Fruit fly (Drosophila melanogaster) whole organism, embryonic: Measurements from ENCODE around the gene AlaRS.

Experiments used
- Atf-2 ChIP-seq: fragments of 200-800 bp; sonication (Bioruptor generic); optimal IDR thresholded peaks from 2 replicates; lab custom pipeline; 2016; ENCODE audit warnings: missing biosample characterization, missing genetic modification characterization
- CG1233 ChIP-seq: fragments of 200-800 bp; sonication (Bioruptor generic); optimal IDR thresholded peaks from 4 replicates; lab custom pipeline; 2018; ENCODE audit warnings: missing biosample characterization, mild to moderate bottlenecking, missing genetic modification characterization
- CG12744 ChIP-seq: fragments of 200-800 bp; sonication (Bioruptor generic); optimal IDR thresholded peaks from 2 replicates; lab custom pipeline; 2016; ENCODE audit warnings: missing biosample characterization, missing genetic modification characterization
- CG13894 ChIP-seq: fragments of 200-800 bp; sonication (Bioruptor generic); optimal IDR thresholded peaks from 3 replicates; lab custom pipeline; 2018; ENCODE audit warnings: missing biosample characterization, mild to moderate bottlenecking, missing genetic modification characterization, moderate library complexity
- CG14050 ChIP-seq: fragments of 200-800 bp; sonication (Bioruptor generic); IDR thresholded peaks from 3 replicates; pipeline ENCODE4 v1.3.6; 2022; ENCODE audit warnings: missing biosample characterization, missing genetic modification characterization
- CG16779 ChIP-seq: fragments of 200-800 bp; sonication (Bioruptor generic); IDR thresholded peaks from 2 replicates; pipeline ENCODE4 v1.3.6; 2022; ENCODE audit warnings: missing biosample characterization, missing genetic modification characterization
- CG17385 ChIP-seq: fragments of 200-800 bp; sonication (Bioruptor generic); optimal IDR thresholded peaks from 3 replicates; lab custom pipeline; 2018; ENCODE audit warnings: missing biosample characterization, mild to moderate bottlenecking, missing genetic modification characterization
- CG18619 ChIP-seq: fragments of 200-800 bp; sonication (Bioruptor generic); optimal IDR thresholded peaks from 3 replicates; lab custom pipeline; 2017; ENCODE audit warnings: missing biosample characterization, mild to moderate bottlenecking, missing genetic modification characterization
- CG2116 ChIP-seq: fragments of 200-800 bp; sonication (Bioruptor generic); optimal IDR thresholded peaks from 3 replicates; lab custom pipeline; 2018; ENCODE audit warnings: missing biosample characterization, mild to moderate bottlenecking, missing genetic modification characterization
- CG34422 ChIP-seq: fragments of 200-800 bp; sonication (Bioruptor generic); IDR thresholded peaks from 3 replicates; pipeline ENCODE4 v1.3.6; 2022; ENCODE audit warnings: missing biosample characterization, missing genetic modification characterization
- CG3838 ChIP-seq: fragments of 200-800 bp; sonication (Bioruptor generic); optimal IDR thresholded peaks from 3 replicates; lab custom pipeline; 2016; ENCODE audit warnings: missing biosample characterization, missing genetic modification characterization
- CG4404 ChIP-seq: fragments of 200-800 bp; sonication (Bioruptor generic); IDR thresholded peaks from 2 replicates; pipeline ENCODE4 v1.3.6; 2022; ENCODE audit warnings: missing biosample characterization, missing genetic modification characterization
- CG6654 ChIP-seq: fragments of 200-800 bp; sonication (Bioruptor generic); optimal IDR thresholded peaks from 2 replicates; lab custom pipeline; 2017; ENCODE audit warnings: missing biosample characterization, mild to moderate bottlenecking, missing genetic modification characterization
- CG6689 ChIP-seq: fragments of 200-800 bp; sonication (Bioruptor generic); IDR thresholded peaks from 2 replicates; pipeline ENCODE4 v1.3.6; 2022; ENCODE audit warnings: missing biosample characterization, missing genetic modification characterization
- CG8281 ChIP-seq: fragments of 200-800 bp; sonication (Bioruptor generic); optimal IDR thresholded peaks from 2 replicates; lab custom pipeline; 2018; ENCODE audit warnings: missing biosample characterization, mild to moderate bottlenecking, missing genetic modification characterization, moderate library complexity
- CG9817 ChIP-seq: fragments of 200-800 bp; sonication (Bioruptor generic); optimal IDR thresholded peaks from 2 replicates; lab custom pipeline; 2018; ENCODE audit warnings: missing biosample characterization, mild to moderate bottlenecking, missing genetic modification characterization, moderate library complexity
- CTCF ChIP-seq: fragments of 200-800 bp; sonication (Bioruptor generic); optimal IDR thresholded peaks from 2 replicates; lab custom pipeline; 2017; ENCODE audit warnings: missing biosample characterization, mild to moderate bottlenecking, missing genetic modification characterization, moderate library complexity
- D ChIP-seq, 2 experiments: fragments of 200-800 bp in 1 of 2; fragments of >200 bp in 1 of 2; sonication (Bioruptor generic) in 1 of 2; optimal IDR thresholded peaks; 2 replicates in 1 of 2; 3 replicates in 1 of 2; lab custom pipeline; 2017; ENCODE audit warnings: mild to moderate bottlenecking in 1 of 2, missing biosample characterization in 1 of 2, missing genetic modification characterization in 1 of 2, missing genetic modification reagents in 1 of 2
- Dbx ChIP-seq: fragments of 200-800 bp; sonication (Bioruptor generic); IDR thresholded peaks from 3 replicates; pipeline ENCODE4 v1.3.6; 2022; ENCODE audit warnings: missing biosample characterization, missing genetic modification characterization
- Dip3 ChIP-seq: fragments of 200-800 bp; sonication (Bioruptor generic); optimal IDR thresholded peaks from 3 replicates; lab custom pipeline; 2016; ENCODE audit warnings: missing biosample characterization, missing genetic modification characterization
- Dll ChIP-seq: fragments of 200-800 bp; sonication (Bioruptor generic); IDR thresholded peaks from 4 replicates; pipeline ENCODE4 v1.3.6; 2022; ENCODE audit warnings: missing biosample characterization, missing genetic modification characterization; ENCODE audit not compliant: partially characterized antibody
- Hmr ChIP-seq: fragments of 200-800 bp; sonication (Bioruptor generic); optimal IDR thresholded peaks from 3 replicates; lab custom pipeline; 2017; ENCODE audit warnings: mild to moderate bottlenecking, missing biosample characterization, missing genetic modification reagents, missing genetic modification characterization
- MESR4 ChIP-seq: fragments of 200-800 bp; sonication (Bioruptor generic); optimal IDR thresholded peaks from 2 replicates; lab custom pipeline; 2018; ENCODE audit warnings: missing biosample characterization, mild to moderate bottlenecking, missing genetic modification characterization, moderate library complexity
- Meics ChIP-seq: fragments of 200-800 bp; sonication (Bioruptor generic); optimal IDR thresholded peaks from 2 replicates; lab custom pipeline; 2017; ENCODE audit warnings: missing biosample characterization, mild to moderate bottlenecking, missing genetic modification characterization
- Opbp ChIP-seq: fragments of 200-800 bp; sonication (Bioruptor generic); IDR thresholded peaks from 3 replicates; pipeline ENCODE4 v1.3.6; 2022; ENCODE audit warnings: missing biosample characterization, missing genetic modification characterization; ENCODE audit not compliant: partially characterized antibody
- Optix ChIP-seq: fragments of 200-800 bp; sonication (Bioruptor generic); IDR thresholded peaks from 3 replicates; pipeline ENCODE4 v1.3.6; 2022; ENCODE audit warnings: missing biosample characterization, missing genetic modification characterization
- Side ChIP-seq: fragments of 200-800 bp; sonication (Bioruptor generic); optimal IDR thresholded peaks from 2 replicates; lab custom pipeline; 2016; ENCODE audit warnings: missing biosample characterization, missing genetic modification characterization
- ac ChIP-seq: fragments of 200-800 bp; sonication (Bioruptor generic); optimal IDR thresholded peaks from 3 replicates; lab custom pipeline; 2017; ENCODE audit warnings: missing biosample characterization, mild to moderate bottlenecking, missing genetic modification characterization
- ash1 ChIP-seq: fragments of 200-800 bp; sonication (Bioruptor generic); optimal IDR thresholded peaks from 2 replicates; lab custom pipeline; 2018; ENCODE audit warnings: missing biosample characterization, mild to moderate bottlenecking, missing genetic modification characterization
- bab2 ChIP-seq: fragments of 200-800 bp; sonication (Bioruptor generic); optimal IDR thresholded peaks from 2 replicates; lab custom pipeline; 2016; ENCODE audit warnings: missing biosample characterization, missing genetic modification characterization
- bigmax ChIP-seq: fragments of 200-800 bp; sonication (Bioruptor generic); optimal IDR thresholded peaks from 2 replicates; lab custom pipeline; 2018; ENCODE audit warnings: missing biosample characterization, mild to moderate bottlenecking, missing genetic modification characterization
- br ChIP-seq: fragments of >200 bp; optimal IDR thresholded peaks from 2 replicates; lab custom pipeline; 2017
- chn ChIP-seq: fragments of 200-800 bp; sonication (Bioruptor generic); optimal IDR thresholded peaks from 2 replicates; lab custom pipeline; 2016; ENCODE audit warnings: missing biosample characterization, missing genetic modification characterization
- emc ChIP-seq: fragments of 200-800 bp; sonication (Bioruptor generic); optimal IDR thresholded peaks from 2 replicates; lab custom pipeline; 2016; ENCODE audit warnings: missing biosample characterization, missing genetic modification characterization
- fd102C ChIP-seq: fragments of 200-800 bp; sonication (Bioruptor generic); optimal IDR thresholded peaks from 2 replicates; lab custom pipeline; 2018; ENCODE audit warnings: missing biosample characterization, mild to moderate bottlenecking, missing genetic modification characterization, moderate library complexity
- gcm ChIP-seq: fragments of 200-800 bp; sonication (Bioruptor generic); optimal IDR thresholded peaks from 2 replicates; lab custom pipeline; 2019; ENCODE audit warnings: missing biosample characterization, mild to moderate bottlenecking, missing genetic modification characterization, moderate library complexity
- hkb ChIP-seq, 2 experiments: fragments of 200-800 bp in 1 of 2; fragments of >200 bp in 1 of 2; sonication (Bioruptor generic) in 1 of 2; IDR thresholded peaks in 1 of 2; optimal IDR thresholded peaks in 1 of 2; 2 replicates each; pipeline versions ENCODE4 v1.3.6 to Lab custom; 2017 to 2022; ENCODE audit warnings: missing biosample characterization in 1 of 2, missing genetic modification characterization in 1 of 2
- lola ChIP-seq, 3 experiments: fragments of >200 bp in 2 of 3; fragments of 200-800 bp in 1 of 3; sonication (Bioruptor generic) in 1 of 3; optimal IDR thresholded peaks; 2 replicates each; lab custom pipeline; 2017 to 2019; ENCODE audit warnings: missing biosample characterization in 3 of 3, missing genetic modification characterization in 3 of 3, mild to moderate bottlenecking in 1 of 3, moderate library complexity in 1 of 3
- lov ChIP-seq, 2 experiments: fragments of 200-800 bp in 1 of 2; fragments of >200 bp in 1 of 2; sonication (Bioruptor generic) in 1 of 2; IDR thresholded peaks in 1 of 2; optimal IDR thresholded peaks in 1 of 2; 2 replicates in 1 of 2; 3 replicates in 1 of 2; pipeline versions ENCODE4 v1.3.6 to Lab custom; 2017 to 2022; ENCODE audit warnings: missing biosample characterization in 1 of 2, missing genetic modification characterization in 1 of 2
- mld ChIP-seq: fragments of 200-800 bp; sonication (Bioruptor generic); IDR thresholded peaks from 3 replicates; pipeline ENCODE4 v1.3.6; 2022; ENCODE audit warnings: missing biosample characterization, missing genetic modification characterization; ENCODE audit not compliant: partially characterized antibody
- onecut ChIP-seq: fragments of 200-800 bp; sonication (Bioruptor generic); IDR thresholded peaks from 2 replicates; pipeline ENCODE4 v1.3.6; 2022; ENCODE audit warnings: missing biosample characterization, missing genetic modification characterization
- pan ChIP-seq, 4 experiments: fragments of >200 bp in 3 of 4; fragments of 200-800 bp in 1 of 4; sonication (Bioruptor generic) in 1 of 4; optimal IDR thresholded peaks in 3 of 4; IDR thresholded peaks in 1 of 4; 2 replicates each; pipeline versions ENCODE4 v1.3.6 to Lab custom; 2017 to 2022; ENCODE audit warnings: missing biosample characterization in 2 of 4, missing genetic modification characterization in 2 of 4, mixed read lengths in 1 of 4
- pros ChIP-seq: fragments of 200-800 bp; sonication (Bioruptor generic); optimal IDR thresholded peaks from 3 replicates; lab custom pipeline; 2019; ENCODE audit warnings: missing biosample characterization, mild to moderate bottlenecking, missing genetic modification characterization, moderate library complexity
- sr ChIP-seq: fragments of 200-800 bp; sonication (Bioruptor generic); IDR thresholded peaks from 3 replicates; pipeline ENCODE4 v1.3.6; 2022; ENCODE audit warnings: missing biosample characterization, missing genetic modification characterization
- tin ChIP-seq: fragments of 200-800 bp; sonication (Bioruptor generic); optimal IDR thresholded peaks from 3 replicates; lab custom pipeline; 2016; ENCODE audit warnings: missing biosample characterization, missing genetic modification characterization
- tna ChIP-seq: fragments of 200-800 bp; sonication (Bioruptor generic); IDR thresholded peaks from 2 replicates; pipeline ENCODE4 v1.3.6; 2022; ENCODE audit warnings: missing biosample characterization, missing genetic modification characterization; ENCODE audit not compliant: partially characterized antibody
- toy ChIP-seq: fragments of 200-800 bp; sonication (Bioruptor generic); IDR thresholded peaks from 2 replicates; pipeline ENCODE4 v1.3.6; 2022; ENCODE audit warnings: missing biosample characterization, missing genetic modification characterization
- trh ChIP-seq: fragments of 200-800 bp; sonication (Bioruptor generic); optimal IDR thresholded peaks from 2 replicates; lab custom pipeline; 2016; ENCODE audit warnings: missing biosample characterization, missing genetic modification characterization

AlaRS gene

DNA sequence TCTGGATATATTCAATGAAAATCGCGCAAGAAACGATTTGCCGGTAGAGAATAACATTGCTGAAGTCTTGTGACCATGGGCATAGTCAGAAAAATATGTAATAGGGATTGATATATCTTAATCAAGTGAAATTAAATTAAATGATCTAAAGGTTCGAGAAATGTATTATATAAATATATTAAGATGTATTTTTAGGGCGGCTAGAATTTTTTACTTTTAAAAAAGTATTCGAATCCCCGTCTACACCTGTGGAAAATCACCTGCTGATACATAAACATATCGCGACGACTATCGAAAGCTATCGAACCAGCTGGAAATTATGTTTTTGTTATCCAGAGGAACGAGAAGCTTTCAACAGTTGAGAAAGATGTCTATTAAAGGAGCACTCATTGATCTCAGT lies 4.8 kb downstream of the AlaRS start, which contains the start of the genes CG13390 and CG17294 (continued):
- TF ChIP-seq onecut (GFP tag; lab: Robert Waterston, UW) = peak; percentile 99
- peak; percentile 97 for TF ChIP-seq ac
- TF ChIP-seq CG17385 = peak; percentile 99
- TF ChIP-seq tin (GFP tag; lab: Kevin White, UChicago) = peak; percentile 99
- no peak for TF ChIP-seq lov (optimal IDR thresholded peaks at IDR 0.05; lab: Kevin White, UChicago)
- TF ChIP-seq lov (GFP tag; IDR thresholded peaks at IDR 0.05; lab: Robert Waterston, UW) = peak; percentile 99
- TF ChIP-seq CG6654 = peak; percentile 93
- peak; percentile 96 for TF ChIP-seq CG3838 (GFP tag; lab: Kevin White, UChicago)
- peak; percentile 95 for TF ChIP-seq Dip3 (GFP tag; lab: Kevin White, UChicago)
- TF ChIP-seq emc = peak; percentile 91
- TF ChIP-seq tna = peak; percentile 28; the same call in 1 of the 2 replicates
- peak; percentile 99 for TF ChIP-seq toy
- peak; percentile 96 for TF ChIP-seq bab2 (GFP tag; lab: Kevin White, UChicago)
- TF ChIP-seq pros = peak; percentile 89
- TF ChIP-seq pan (optimal IDR thresholded peaks at IDR 0.05; lab: Kevin White, UChicago) = no peak
- TF ChIP-seq pan (GFP tag; optimal IDR thresholded peaks at IDR 0.05 in 1 of 2, IDR thresholded peaks at IDR 0.05 in 1 of 2) = peak in 1 of 2 experiments; percentile 100
- TF ChIP-seq Dbx (GFP tag; lab: Robert Waterston, UW) = peak; percentile 100
- peak; percentile 96 for TF ChIP-seq Optix (GFP tag; lab: Robert Waterston, UW)
- TF ChIP-seq bigmax (GFP tag; lab: Kevin White, UChicago) = peak; percentile 83
- peak; percentile 98 for TF ChIP-seq sr (GFP tag; lab: Robert Waterston, UW)
- no peak for TF ChIP-seq mld (GFP tag; lab: Robert Waterston, UW)
- TF ChIP-seq CG34422 (GFP tag; lab: Robert Waterston, UW) = peak; percentile 100
- TF ChIP-seq CG4404 (GFP tag; lab: Robert Waterston, UW) = peak; percentile 99
- TF ChIP-seq CTCF (GFP tag; lab: Kevin White, UChicago) = peak; percentile 79
- peak; percentile 98 for TF ChIP-seq ash1
- peak; percentile 99 for TF ChIP-seq CG6689 (GFP tag; lab: Robert Waterston, UW)
- peak; percentile 99 for TF ChIP-seq CG1233
- peak in 1 of 3 experiments; percentile 99 for TF ChIP-seq lola (GFP tag; optimal IDR thresholded peaks at IDR 0.05; lab: Kevin White, UChicago)
- peak; percentile 86 for TF ChIP-seq Dll
- TF ChIP-seq CG8281 (tag; lab: Kevin White, UChicago) = peak; percentile 96
- TF ChIP-seq fd102C = peak; percentile 89
- no peak for TF ChIP-seq br (lab: Kevin White, UChicago)
- peak; percentile 99 for TF ChIP-seq CG14050 (GFP tag; lab: Robert Waterston, UW)
- peak; percentile 99 for TF ChIP-seq gcm (GFP tag; lab: Kevin White, UChicago)
- peak; percentile 100 for TF ChIP-seq CG9817
- TF ChIP-seq chn (GFP tag; lab: Kevin White, UChicago) = peak; percentile 96
- peak; percentile 91 for TF ChIP-seq Atf-2 (GFP tag; lab: Kevin White, UChicago)
- TF ChIP-seq Opbp = peak; percentile 31; the same call in 1 of the 3 replicates
- peak; percentile 93 for TF ChIP-seq Side (GFP tag; lab: Kevin White, UChicago)
- no peak for TF ChIP-seq hkb (optimal IDR thresholded peaks at IDR 0.05; lab: Kevin White, UChicago)
- peak; percentile 100 for TF ChIP-seq hkb (GFP tag; IDR thresholded peaks at IDR 0.05; lab: Robert Waterston, UW)
- TF ChIP-seq Meics = peak; percentile 100
- TF ChIP-seq CG18619 (GFP tag; lab: Kevin White, UChicago) = peak; percentile 99
- peak; percentile 100 for TF ChIP-seq Hmr (GFP tag; lab: Kevin White, UChicago)
- peak; percentile 92 for TF ChIP-seq CG2116 (GFP tag; lab: Kevin White, UChicago)
- peak; percentile 96 for TF ChIP-seq CG12744
- TF ChIP-seq trh (GFP tag; lab: Kevin White, UChicago) = peak; percentile 98
- peak; percentile 82 for TF ChIP-seq MESR4
- TF ChIP-seq CG16779 (GFP tag; lab: Robert Waterston, UW) = peak; percentile 99
- TF ChIP-seq CG13894 (tag; lab: Kevin White, UChicago) = peak; percentile 100
- TF ChIP-seq D (optimal IDR thresholded peaks at IDR 0.05; lab: Kevin White, UChicago) = no peak
- TF ChIP-seq D (GFP tag; optimal IDR thresholded peaks at IDR 0.05; lab: Kevin White, UChicago) = peak; percentile 99
